Worm (Caenorhabditis elegans) whole organism, L4 larva: Measurements from ENCODE around the gene C16B8.2.

Source experiments
- madf-9 ChIP-seq: fragments of 200-800 bp; sonication (Bioruptor generic); conservative IDR thresholded peaks from 2 replicates; pipeline ENCODE4 v1.3.6; 2022; ENCODE audit warnings: missing genetic modification reagents, missing genetic modification characterization, missing compliant biosample characterization
- nhr-41 ChIP-seq: fragments of 200-800 bp; sonication (Bioruptor generic); IDR thresholded peaks from 2 replicates; pipeline ENCODE4 v1.3.6; 2022; ENCODE audit warnings: missing genetic modification reagents, missing genetic modification characterization, missing compliant biosample characterization
- tra-1 ChIP-seq: fragments of 200-800 bp; sonication (Bioruptor generic); IDR thresholded peaks from 2 replicates; pipeline ENCODE4 v1.3.6; 2022; ENCODE audit warnings: missing genetic modification reagents, missing genetic modification characterization, missing compliant biosample characterization

ce11 chrX:3970786-3971185 lies 4.6 kb upstream of the C16B8.2 start:
- TF ChIP-seq madf-9 (no peak), tra-1 (GFP tag; lab: Robert Waterston, UW) (no peak), nhr-41 (GFP tag; lab: Robert Waterston, UW) (no peak)
